Fruit fly (Drosophila melanogaster): ENCODE measurements around the gene CG10512.

The CG10512 gene

dm6 chr3L:21176276-21176934 lies 26.3 kb upstream of the CG10512 start:
- TF ChIP-seq CG6808 (GFP tag; optimal IDR thresholded peaks at IDR 0.05) = peak; percentile 1
- TF ChIP-seq Blimp-1 (GFP tag; optimal IDR thresholded peaks at IDR 0.05) = no peak
- peak in 1 of 2 experiments; percentile 1 for TF ChIP-seq ss (GFP tag; optimal IDR thresholded peaks at IDR 0.05)

DNA sequence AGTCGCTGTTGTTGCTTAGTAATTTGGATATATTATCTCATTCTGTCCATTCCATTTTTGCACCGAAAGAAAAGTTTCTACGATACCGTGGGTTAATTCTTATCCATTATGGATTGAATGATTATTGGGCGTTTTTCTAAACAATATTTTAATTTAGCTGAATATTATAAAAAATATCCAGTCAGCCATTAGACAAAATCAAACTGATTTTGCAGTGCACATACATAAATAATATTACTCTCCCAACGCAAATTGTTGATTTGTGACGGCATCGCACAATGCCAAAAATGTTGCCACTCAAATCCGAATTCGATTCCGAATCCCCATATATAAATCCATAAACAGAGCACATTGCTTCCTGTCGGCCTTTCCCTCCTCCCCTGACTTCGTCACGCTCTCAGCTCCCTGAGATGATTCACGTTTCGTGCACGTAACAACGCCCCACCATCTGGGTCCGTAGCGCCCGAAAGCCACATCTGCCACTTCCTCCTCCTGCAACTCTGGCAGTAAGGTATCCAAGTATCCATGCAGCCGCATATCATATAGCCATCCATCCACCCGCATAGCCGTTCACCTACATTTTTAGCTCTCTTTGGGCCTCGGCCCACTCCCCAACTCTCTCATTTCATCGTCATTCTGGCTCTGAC lies 25.7 kb upstream of the CG10512 start:
- peak; percentile 52; the same call in 1 of the 2 replicates for TF ChIP-seq CG11294 (GFP tag; IDR thresholded peaks at IDR 0.05)
- TF ChIP-seq CG3032 (tag; optimal IDR thresholded peaks at IDR 0.05) = peak; percentile 15
- TF ChIP-seq acj6 (GFP tag; optimal IDR thresholded peaks at IDR 0.05) = peak; percentile 71
- peak; percentile 69 for TF ChIP-seq esn (GFP tag; optimal IDR thresholded peaks at IDR 0.05)
- TF ChIP-seq fkh (GFP tag; optimal IDR thresholded peaks at IDR 0.05) = no peak
- peak; percentile 75 for TF ChIP-seq Hr4 (GFP tag; optimal IDR thresholded peaks at IDR 0.05)
- TF ChIP-seq Eip78C (GFP tag) = peak; percentile 86
- peak; percentile 57 for TF ChIP-seq topi (GFP tag; optimal IDR thresholded peaks at IDR 0.05)
- peak; percentile 48 for TF ChIP-seq CG10631 (GFP tag; optimal IDR thresholded peaks at IDR 0.05)
- peak; percentile 29 for TF ChIP-seq Ets96B (tag; optimal IDR thresholded peaks at IDR 0.05)
- TF ChIP-seq vri (GFP tag; optimal IDR thresholded peaks at IDR 0.05) = peak; percentile 69
- peak; percentile 47 for TF ChIP-seq CG8632 (GFP tag; optimal IDR thresholded peaks at IDR 0.05)
- TF ChIP-seq Met (GFP tag; optimal IDR thresholded peaks at IDR 0.05) = peak; percentile 70
- peak; percentile 3 to 31 for TF ChIP-seq ss (GFP tag; optimal IDR thresholded peaks at IDR 0.05)
- TF ChIP-seq Sox15 (GFP tag; optimal IDR thresholded peaks at IDR 0.05) = no peak
- peak; percentile 69 for TF ChIP-seq net (GFP tag; optimal IDR thresholded peaks at IDR 0.05)
- no peak for TF ChIP-seq CG7368 (GFP tag; optimal IDR thresholded peaks at IDR 0.05)
- TF ChIP-seq CG1621 (tag; optimal IDR thresholded peaks at IDR 0.05) = no peak
- TF ChIP-seq Sox102F (GFP tag; optimal IDR thresholded peaks at IDR 0.05) = peak; percentile 61
- TF ChIP-seq CG15336 (GFP tag; IDR thresholded peaks at IDR 0.05) = peak; percentile 76
- TF ChIP-seq CG10669 (GFP tag; optimal IDR thresholded peaks at IDR 0.05) = no peak
- TF ChIP-seq CG11762 (GFP tag; optimal IDR thresholded peaks at IDR 0.05; ENCODE audit: insufficient read depth) = no peak
- no peak for TF ChIP-seq CG8319 (GFP tag; optimal IDR thresholded peaks at IDR 0.05)
- TF ChIP-seq CG31627 (GFP tag; optimal IDR thresholded peaks at IDR 0.05) = peak; percentile 60
- TF ChIP-seq spab (GFP tag; optimal IDR thresholded peaks at IDR 0.05) = peak; percentile 16
- no peak for TF ChIP-seq fd59A (GFP tag; optimal IDR thresholded peaks at IDR 0.05)
- TF ChIP-seq CG6276 (GFP tag; optimal IDR thresholded peaks at IDR 0.05) = no peak
- peak; percentile 79 for TF ChIP-seq svp (GFP tag)
- peak; percentile 64 for TF ChIP-seq CG3919 (GFP tag; optimal IDR thresholded peaks at IDR 0.05)
- TF ChIP-seq lz (GFP tag; optimal IDR thresholded peaks at IDR 0.05) = peak; percentile 49
- no peak for TF ChIP-seq CG9139 (GFP tag; optimal IDR thresholded peaks at IDR 0.05)
- peak; percentile 12 for TF ChIP-seq Lpt (GFP tag; optimal IDR thresholded peaks at IDR 0.05)
- TF ChIP-seq CG11902 (GFP tag; optimal IDR thresholded peaks at IDR 0.05) = no peak
- peak in 1 of 2 experiments; percentile 70 for TF ChIP-seq salr (GFP tag; optimal IDR thresholded peaks at IDR 0.05)
- no peak for TF ChIP-seq fd85E (GFP tag; optimal IDR thresholded peaks at IDR 0.05)
- peak; percentile 65 for TF ChIP-seq CG6163 (GFP tag; IDR thresholded peaks at IDR 0.05)
- TF ChIP-seq CG4318 (GFP tag; optimal IDR thresholded peaks at IDR 0.05) = no peak
- peak; percentile 63 for TF ChIP-seq CG8119 (GFP tag; IDR thresholded peaks at IDR 0.05)
- TF ChIP-seq CG6808 (GFP tag; optimal IDR thresholded peaks at IDR 0.05) = peak; percentile 14
- no peak for TF ChIP-seq Eip93F (GFP tag; optimal IDR thresholded peaks at IDR 0.05)
- TF ChIP-seq CG6792 (GFP tag; optimal IDR thresholded peaks at IDR 0.05) = peak; percentile 47
- TF ChIP-seq Eip75B (GFP tag; optimal IDR thresholded peaks at IDR 0.05) = peak; percentile 34
- peak; percentile 76 for TF ChIP-seq CG32006 (GFP tag; optimal IDR thresholded peaks at IDR 0.05)
- peak; percentile 49 for TF ChIP-seq cyc (GFP tag; optimal IDR thresholded peaks at IDR 0.05)
- TF ChIP-seq CG6854 (GFP tag; optimal IDR thresholded peaks at IDR 0.05) = no peak
- no peak for TF ChIP-seq dac (GFP tag; optimal IDR thresholded peaks at IDR 0.05)
- TF ChIP-seq Ets21C (GFP tag; optimal IDR thresholded peaks at IDR 0.05) = no peak
